Worm (Caenorhabditis elegans) whole organism, L4 larva: ENCODE data around the gene rbm-42.

Experiments
- Y75B8A.6 ChIP-seq: fragments of 200-800 bp; sonication (Bioruptor generic); IDR thresholded peaks from 2 replicates; pipeline ENCODE4 v1.3.6; 2022; ENCODE audit warnings: missing genetic modification reagents, missing genetic modification characterization, missing compliant biosample characterization
- fos-1 ChIP-seq: fragments of 150-350 bp; optimal IDR thresholded peaks from 2 replicates; lab custom pipeline; 2014; ENCODE audit warnings: missing biosample characterization, missing genetic modification characterization
- nhr-10 ChIP-seq: fragments of 150-350 bp; optimal IDR thresholded peaks from 2 replicates; lab custom pipeline; 2014; ENCODE audit warnings: missing biosample characterization, missing genetic modification characterization
- nhr-25 ChIP-seq: sonication (generic microtip); optimal IDR thresholded peaks from 2 replicates; lab custom pipeline; 2017; ENCODE audit warnings: missing genetic modification characterization, mild to moderate bottlenecking, missing compliant biosample characterization, antibody characterized with exemption, moderate library complexity, borderline replicate concordance; ENCODE audit not compliant: insufficient read depth

ce11 chrIII:5158674-5159073, 5.6 kb upstream of the rbm-42 start, which contains the start of gene oxy-4:
- TF ChIP-seq Y75B8A.6 (GFP tag; lab: Robert Waterston, UW): no peak
- TF ChIP-seq fos-1 (tag; lab: Kevin White, UChicago): no peak
- TF ChIP-seq nhr-25 (tag; lab: Kevin White, UChicago): no peak
- no peak for TF ChIP-seq nhr-10
